Worm (Caenorhabditis elegans): Measurements from ENCODE around the gene T23D5.8.

Gene T23D5.8

DNA sequence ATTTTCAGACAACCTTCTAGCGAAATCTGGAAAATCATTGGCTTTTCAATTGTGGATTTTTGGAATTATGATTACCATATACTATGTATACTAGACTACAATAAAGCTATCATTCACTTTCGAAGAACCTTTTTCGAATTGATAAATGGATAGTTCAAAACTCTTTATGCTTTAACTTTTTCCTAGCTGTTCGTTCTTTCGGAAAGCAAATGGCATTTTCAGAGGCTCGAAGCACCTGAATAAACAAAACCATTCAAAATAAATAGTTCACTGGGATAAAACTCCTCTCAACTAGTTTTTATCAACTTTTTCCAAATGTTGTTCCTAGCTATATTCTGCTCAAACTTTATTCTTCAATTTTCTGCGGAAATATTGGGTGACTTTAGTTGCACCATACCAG is 32.8 kb upstream of the T23D5.8 start, which contains the start of gene T26E4.2:
T26E4.2 (plus strand) TSS at position 301 of the 400 bp plus-strand sequence.
- TF ChIP-seq nhr-77 (tag; optimal IDR thresholded peaks at IDR 0.05) (no peak), lsy-12 (tag; optimal IDR thresholded peaks at IDR 0.05) (no peak), nhr-28 (tag; optimal IDR thresholded peaks at IDR 0.05) (no peak), lin-15B (tag; optimal IDR thresholded peaks at IDR 0.05) (no peak), nhr-11 (tag; optimal IDR thresholded peaks at IDR 0.05) (no peak), snpc-4 (tag; optimal IDR thresholded peaks at IDR 0.05) (no peak), nfya-1 (tag; optimal IDR thresholded peaks at IDR 0.05; ENCODE audit: insufficient read depth) (no peak)

DNA sequence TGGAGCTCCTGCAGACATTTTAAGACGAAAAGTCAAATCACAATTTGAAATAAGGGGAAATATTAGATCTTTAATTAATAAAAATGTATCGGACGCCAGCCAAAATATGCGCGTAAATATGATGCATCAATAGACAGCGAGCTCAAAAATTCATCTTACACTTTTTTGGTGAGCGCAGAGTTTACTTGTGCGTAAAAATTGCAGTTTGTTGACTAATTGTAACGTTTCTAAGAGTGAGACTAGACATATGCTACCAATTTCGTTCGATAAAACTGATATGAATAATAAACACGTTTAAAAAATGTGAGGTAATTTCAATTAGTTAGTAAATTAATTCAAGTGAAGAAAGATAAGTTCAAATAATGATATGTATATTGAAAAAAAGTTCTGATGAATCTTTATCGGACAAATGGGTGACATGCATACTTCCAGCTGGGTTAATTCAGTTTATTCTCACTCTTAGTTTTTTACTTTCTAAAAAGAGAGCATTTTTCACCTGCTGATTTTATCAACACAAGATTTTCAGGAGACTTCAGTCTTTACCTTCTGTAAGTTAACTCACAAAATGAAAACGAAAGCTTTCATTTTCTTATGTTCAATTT is 31.0 kb upstream of the T23D5.8 start, which contains the start of the genes nhr-285 and irld-52:
nhr-285 (minus strand) TSS at position 101 of the 602 bp plus-strand sequence.
irld-52 (plus strand) TSS at position 552 of the 602 bp plus-strand sequence.
- TF ChIP-seq nhr-12 (tag; optimal IDR thresholded peaks at IDR 0.05) = no peak
- TF ChIP-seq hmg-11 (tag; optimal IDR thresholded peaks at IDR 0.05) = no peak
- TF ChIP-seq mdl-1 (tag; optimal IDR thresholded peaks at IDR 0.05) = no peak
- TF ChIP-seq nhr-28 (tag; optimal IDR thresholded peaks at IDR 0.05) = no peak
- no peak for TF ChIP-seq ZK546.5 (tag; optimal IDR thresholded peaks at IDR 0.05)
- no peak for TF ChIP-seq daf-12 (tag; optimal IDR thresholded peaks at IDR 0.05)
- TF ChIP-seq mml-1 (tag; optimal IDR thresholded peaks at IDR 0.05) = no peak
- no peak for TF ChIP-seq nhr-76 (tag; optimal IDR thresholded peaks at IDR 0.05)
- TF ChIP-seq fos-1 (tag; optimal IDR thresholded peaks at IDR 0.05) = no peak

DNA sequence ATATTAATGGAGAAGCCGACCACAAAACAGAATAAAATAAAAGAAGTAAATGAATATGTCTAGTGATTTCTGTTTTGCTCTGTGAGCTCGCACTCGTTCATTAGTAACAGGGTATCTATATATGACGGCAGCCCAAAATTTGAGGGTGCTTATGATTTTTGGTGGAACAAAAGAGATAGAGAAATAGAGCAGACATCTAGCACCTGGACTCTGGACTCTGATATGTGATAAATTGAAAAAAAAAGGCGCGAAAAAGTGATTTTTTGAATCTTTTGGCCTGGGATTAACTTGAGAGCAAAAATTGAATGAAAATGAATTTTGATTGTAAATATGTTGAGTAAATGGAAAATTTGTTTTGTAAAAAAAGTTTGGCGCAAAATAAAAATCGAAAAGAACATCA is 28.4 kb upstream of the T23D5.8 start, which contains the start of gene nhr-283:
nhr-283 (minus strand) TSS at position 101 of the 400 bp plus-strand sequence.
- TF ChIP-seq unc-39 (tag; optimal IDR thresholded peaks at IDR 0.05) (no peak), nhr-76 (tag; optimal IDR thresholded peaks at IDR 0.05) (no peak), hmg-11 (tag; optimal IDR thresholded peaks at IDR 0.05) (no peak), nhr-12 (tag; optimal IDR thresholded peaks at IDR 0.05) (no peak), fkh-10 (GFP tag; optimal IDR thresholded peaks at IDR 0.05) (no peak), nhr-237 (tag; optimal IDR thresholded peaks at IDR 0.05) (no peak), nhr-25 (tag; optimal IDR thresholded peaks at IDR 0.05) (no peak), zag-1 (tag; optimal IDR thresholded peaks at IDR 0.05) (no peak), R02D3.7 (tag; optimal IDR thresholded peaks at IDR 0.05) (no peak), nhr-77 (tag; optimal IDR thresholded peaks at IDR 0.05) (no peak)

DNA sequence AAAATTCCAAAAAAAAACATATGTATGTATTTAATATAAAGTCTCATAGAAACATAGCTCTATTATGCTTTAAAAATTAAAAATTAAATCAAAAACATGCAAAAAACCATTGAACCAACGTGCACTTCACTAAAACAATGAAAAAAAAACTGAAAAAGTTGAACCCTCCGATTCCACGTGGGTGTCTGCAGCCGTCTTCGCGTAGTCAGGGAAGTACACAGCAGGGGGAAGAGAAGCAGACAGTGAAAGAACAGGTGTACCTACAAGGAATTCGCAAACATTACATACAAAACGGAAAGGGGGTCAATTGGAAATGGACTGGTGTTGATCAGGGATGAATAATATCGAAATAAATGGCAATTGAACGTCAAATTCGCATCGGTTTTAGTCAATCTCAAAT is 25.7 kb upstream of the T23D5.8 start:
- no peak for TF ChIP-seq egl-27 (tag; optimal IDR thresholded peaks at IDR 0.05)
- TF ChIP-seq elt-3 (tag; optimal IDR thresholded peaks at IDR 0.05) = no peak
- no peak for TF ChIP-seq ceh-16 (tag; optimal IDR thresholded peaks at IDR 0.05)
- TF ChIP-seq mdl-1 (tag; optimal IDR thresholded peaks at IDR 0.05) = no peak
- TF ChIP-seq ceh-82 (tag; optimal IDR thresholded peaks at IDR 0.05) = no peak
- TF ChIP-seq daf-12 (tag; optimal IDR thresholded peaks at IDR 0.05) = no peak
- TF ChIP-seq nhr-23 (tag; optimal IDR thresholded peaks at IDR 0.05) = no peak
- no peak for TF ChIP-seq pqm-1 (tag; optimal IDR thresholded peaks at IDR 0.05)
- TF ChIP-seq R02D3.7 (tag; optimal IDR thresholded peaks at IDR 0.05) = no peak
- no peak for TF ChIP-seq mml-1 (tag; optimal IDR thresholded peaks at IDR 0.05)
- no peak for TF ChIP-seq nhr-11 (tag; optimal IDR thresholded peaks at IDR 0.05)
- TF ChIP-seq nhr-43 (tag; optimal IDR thresholded peaks at IDR 0.05; ENCODE audit: poor library complexity, severe bottlenecking) = no peak
- no peak for TF ChIP-seq sea-2 (GFP tag; optimal IDR thresholded peaks at IDR 0.05)
- TF ChIP-seq ztf-11 (tag; optimal IDR thresholded peaks at IDR 0.05) = no peak

DNA sequence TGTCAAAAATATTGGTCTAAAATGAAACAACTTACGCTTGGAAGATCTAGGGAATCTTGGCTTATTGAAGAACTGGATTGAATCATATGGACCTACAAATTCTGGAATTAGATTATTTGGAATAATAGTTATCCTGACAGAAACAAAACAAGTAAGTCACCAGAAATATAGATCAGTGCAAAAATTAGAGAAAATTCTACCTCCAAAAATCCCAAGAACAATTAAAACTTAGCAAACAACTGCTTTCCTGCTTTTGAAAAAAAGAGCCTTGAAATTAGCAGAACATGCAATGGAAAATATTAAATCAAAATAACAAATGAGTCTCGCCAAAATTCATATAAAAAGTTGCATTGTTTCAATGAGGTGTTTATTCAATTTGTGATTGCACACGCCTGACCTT is 24.9 kb upstream of the T23D5.8 start, which contains the start of gene nhr-60:
nhr-60 (minus strand) TSS at position 101 of the 400 bp plus-strand sequence.
- no peak for TF ChIP-seq unc-39 (tag; optimal IDR thresholded peaks at IDR 0.05)
- TF ChIP-seq mml-1 (tag; optimal IDR thresholded peaks at IDR 0.05) = no peak
- TF ChIP-seq zag-1 (tag; optimal IDR thresholded peaks at IDR 0.05) = no peak
- no peak for TF ChIP-seq ceh-16 (tag; optimal IDR thresholded peaks at IDR 0.05)
- TF ChIP-seq ztf-11 (tag; optimal IDR thresholded peaks at IDR 0.05) = no peak
- TF ChIP-seq ztf-4 (tag; optimal IDR thresholded peaks at IDR 0.05) = no peak
- no peak for TF ChIP-seq nhr-76 (tag; optimal IDR thresholded peaks at IDR 0.05)
- TF ChIP-seq fos-1 (tag; optimal IDR thresholded peaks at IDR 0.05) = no peak
- TF ChIP-seq ZK546.5 (tag; optimal IDR thresholded peaks at IDR 0.05) = no peak
- no peak for TF ChIP-seq nhr-237 (tag; optimal IDR thresholded peaks at IDR 0.05)
- TF ChIP-seq snpc-4 (tag; optimal IDR thresholded peaks at IDR 0.05) = no peak
- TF ChIP-seq pqm-1 (tag; optimal IDR thresholded peaks at IDR 0.05) = no peak
- TF ChIP-seq lin-39 (tag; optimal IDR thresholded peaks at IDR 0.05) = no peak
- no peak for TF ChIP-seq pha-4 (tag; optimal IDR thresholded peaks at IDR 0.05)
- TF ChIP-seq fkh-2 (tag; optimal IDR thresholded peaks at IDR 0.05) = no peak
- no peak for TF ChIP-seq jun-1 (tag; optimal IDR thresholded peaks at IDR 0.05)

Measured in whole organism, L3 larva.